Worm (Caenorhabditis elegans) whole organism, L1 larva: ENCODE measurements around the gene tctn-1.

Experiments used
- C04F5.9 ChIP-seq: sonication (generic microtip); optimal IDR thresholded peaks from 2 replicates; lab custom pipeline; 2016; ENCODE audit warnings: missing genetic modification characterization, missing compliant biosample characterization
- C16A3.4 ChIP-seq: fragments of 150-350 bp; optimal IDR thresholded peaks from 2 replicates; lab custom pipeline; 2014; ENCODE audit warnings: missing biosample characterization, missing genetic modification characterization
- F16B12.6 ChIP-seq: fragments of 150-350 bp; optimal IDR thresholded peaks from 2 replicates; lab custom pipeline; 2014; ENCODE audit warnings: missing biosample characterization, missing genetic modification characterization
- Y116A8C.19 ChIP-seq: sonication (generic microtip); optimal IDR thresholded peaks from 2 replicates; lab custom pipeline; 2016; ENCODE audit warnings: missing compliant biosample characterization, missing genetic modification characterization, borderline replicate concordance
- blmp-1 ChIP-seq: fragments of 150-350 bp; optimal IDR thresholded peaks from 2 replicates; lab custom pipeline; 2014; ENCODE audit warnings: missing biosample characterization, missing genetic modification characterization
- ceh-82 ChIP-seq, 3 experiments: fragments of 150-350 bp in 1 of 3; sonication (generic microtip) in 2 of 3; optimal IDR thresholded peaks; 2 replicates each; lab custom pipeline; 2014 to 2017; ENCODE audit warnings: missing biosample characterization in 3 of 3, missing genetic modification characterization in 3 of 3
- ceh-88 ChIP-seq: fragments of 200-800 bp; sonication (Bioruptor generic); IDR thresholded peaks from 2 replicates; pipeline ENCODE4 v1.3.6; 2022; ENCODE audit warnings: missing genetic modification characterization, missing compliant biosample characterization
- ceh-90 ChIP-seq: sonication (generic microtip); optimal IDR thresholded peaks from 2 replicates; lab custom pipeline; 2016; ENCODE audit warnings: missing genetic modification characterization, missing compliant biosample characterization
- ces-1 ChIP-seq: fragments of 150-350 bp; optimal IDR thresholded peaks from 2 replicates; lab custom pipeline; 2014; ENCODE audit warnings: missing biosample characterization, missing genetic modification reagents, missing genetic modification characterization
- dpl-1 ChIP-seq, 3 experiments: fragments of 150-350 bp in 2 of 3; sonication (generic microtip) in 1 of 3; optimal IDR thresholded peaks; 2 replicates each; lab custom pipeline; 2014 to 2017; ENCODE audit warnings: missing biosample characterization in 3 of 3, missing genetic modification characterization in 3 of 3, missing genetic modification reagents in 3 of 3
- dsc-1 ChIP-seq: sonication (generic microtip); optimal IDR thresholded peaks from 2 replicates; lab custom pipeline; 2016; ENCODE audit warnings: mild to moderate bottlenecking, missing genetic modification characterization, missing compliant biosample characterization
- efl-1 ChIP-seq, 4 experiments: fragments of 150-350 bp; optimal IDR thresholded peaks in 3 of 4; peaks in 1 of 4; 1 replicate in 1 of 4; 2 replicates in 3 of 4; lab custom pipeline; 2014; ENCODE audit warnings: missing biosample characterization in 2 of 4, missing genetic modification characterization in 2 of 4, missing genetic modification reagents in 2 of 4
- efl-3 ChIP-seq: fragments of 200-800 bp; sonication (Bioruptor generic); optimal IDR thresholded peaks from 2 replicates; lab custom pipeline; 2018; ENCODE audit warnings: mild to moderate bottlenecking, missing genetic modification characterization, missing compliant biosample characterization
- egl-13 ChIP-seq: sonication (generic microtip); optimal IDR thresholded peaks from 2 replicates; lab custom pipeline; 2016; ENCODE audit warnings: missing genotype, missing genetic modification reagents, missing genetic modification characterization, missing compliant biosample characterization
- egl-27 ChIP-seq, 2 experiments: fragments of 150-350 bp in 1 of 2; sonication (generic microtip); optimal IDR thresholded peaks; 3 replicates each; lab custom pipeline; 2017 to 2018; ENCODE audit warnings: missing biosample characterization in 2 of 2, missing genetic modification characterization in 2 of 2, missing genetic modification reagents in 2 of 2
- elt-2 ChIP-seq: sonication (generic microtip); optimal IDR thresholded peaks from 2 replicates; lab custom pipeline; 2016; ENCODE audit warnings: missing genetic modification characterization, mild to moderate bottlenecking, inconsistent platforms, missing compliant biosample characterization, missing genetic modification reagents
- ets-5 ChIP-seq: fragments of 200-800 bp; sonication (Bioruptor generic); IDR thresholded peaks from 2 replicates; pipeline ENCODE4 v1.3.6; 2022; ENCODE audit warnings: missing genetic modification characterization, missing compliant biosample characterization
- fkh-10 ChIP-seq: sonication (generic microtip); optimal IDR thresholded peaks from 2 replicates; lab custom pipeline; 2017; ENCODE audit warnings: missing biosample characterization, missing genetic modification reagents, missing genetic modification characterization
- fkh-4 ChIP-seq: sonication (generic microtip); optimal IDR thresholded peaks from 2 replicates; lab custom pipeline; 2016; ENCODE audit warnings: missing compliant biosample characterization, missing genetic modification characterization, borderline replicate concordance
- grh-1 ChIP-seq: fragments of 200-800 bp; sonication (Bioruptor generic); IDR thresholded peaks from 2 replicates; pipeline ENCODE4 v1.3.6; 2022; ENCODE audit warnings: missing genetic modification reagents, missing genetic modification characterization, missing compliant biosample characterization
- hlh-17 ChIP-seq: fragments of 200-800 bp; sonication (Bioruptor generic); optimal IDR thresholded peaks from 2 replicates; lab custom pipeline; 2018; ENCODE audit warnings: missing genetic modification characterization, mild to moderate bottlenecking, missing compliant biosample characterization, moderate library complexity, borderline replicate concordance
- hpl-2 ChIP-seq: fragments of 150-350 bp; optimal IDR thresholded peaks from 2 replicates; lab custom pipeline; 2014; ENCODE audit warnings: missing biosample characterization, missing genetic modification reagents, missing genetic modification characterization
- irx-1 ChIP-seq: sonication (generic microtip); optimal IDR thresholded peaks from 2 replicates; lab custom pipeline; 2016; ENCODE audit warnings: missing genetic modification characterization, missing compliant biosample characterization
- jun-1 ChIP-seq: fragments of 150-350 bp; optimal IDR thresholded peaks from 2 replicates; lab custom pipeline; 2014; ENCODE audit warnings: missing biosample characterization, missing genetic modification reagents, missing genetic modification characterization
- lin-13 ChIP-seq: fragments of 150-350 bp; optimal IDR thresholded peaks from 2 replicates; lab custom pipeline; 2014; ENCODE audit warnings: missing biosample characterization, missing genetic modification reagents, missing genetic modification characterization
- lin-14 ChIP-seq: fragments of 200-800 bp; sonication (Bioruptor generic); optimal IDR thresholded peaks from 2 replicates; lab custom pipeline; 2018; ENCODE audit warnings: mild to moderate bottlenecking, missing genetic modification characterization, moderate library complexity, missing compliant biosample characterization
- lin-35 ChIP-seq, 2 experiments: fragments of 150-350 bp; optimal IDR thresholded peaks; 2 replicates each; lab custom pipeline; 2014; ENCODE audit warnings: missing biosample characterization in 2 of 2, missing genetic modification characterization in 2 of 2, missing genetic modification reagents in 2 of 2
- lin-39 ChIP-seq: fragments of 150-350 bp; optimal IDR thresholded peaks from 2 replicates; lab custom pipeline; 2014; ENCODE audit warnings: missing biosample characterization, missing genetic modification reagents, missing genetic modification characterization
- lsy-2 ChIP-seq, 2 experiments: fragments of 150-350 bp; optimal IDR thresholded peaks; 2 replicates each; lab custom pipeline; 2014; ENCODE audit warnings: missing biosample characterization in 2 of 2, missing genetic modification characterization in 2 of 2
- mdl-1 ChIP-seq, 2 experiments: fragments of 150-350 bp; optimal IDR thresholded peaks; 2 replicates each; lab custom pipeline; 2014 to 2017; ENCODE audit warnings: missing biosample characterization in 2 of 2, missing genetic modification characterization in 2 of 2, inconsistent platforms in 1 of 2
- mef-2 ChIP-seq: fragments of 150-350 bp; optimal IDR thresholded peaks from 2 replicates; lab custom pipeline; 2014; ENCODE audit warnings: missing biosample characterization, missing genetic modification characterization
- nhr-11 ChIP-seq: fragments of 150-350 bp; optimal IDR thresholded peaks from 2 replicates; lab custom pipeline; 2014; ENCODE audit warnings: missing biosample characterization, missing genetic modification characterization
- nhr-12 ChIP-seq: sonication (generic microtip); optimal IDR thresholded peaks from 2 replicates; lab custom pipeline; 2017; ENCODE audit warnings: missing biosample characterization, missing genetic modification characterization
- nhr-19 ChIP-seq: fragments of 200-800 bp; sonication (Bioruptor generic); conservative IDR thresholded peaks from 2 replicates; pipeline ENCODE4 v1.3.6; 2022; ENCODE audit warnings: missing genetic modification characterization, missing compliant biosample characterization
- nhr-20 ChIP-seq: sonication (generic microtip); optimal IDR thresholded peaks from 2 replicates; lab custom pipeline; 2016; ENCODE audit warnings: mild to moderate bottlenecking, missing genetic modification characterization, missing compliant biosample characterization
- nhr-237 ChIP-seq: fragments of 150-350 bp; optimal IDR thresholded peaks from 2 replicates; lab custom pipeline; 2014; ENCODE audit warnings: missing biosample characterization, missing genetic modification characterization
- nhr-28 ChIP-seq: fragments of 150-350 bp; optimal IDR thresholded peaks from 2 replicates; lab custom pipeline; 2014; ENCODE audit warnings: missing biosample characterization, missing genetic modification characterization
- nhr-47 ChIP-seq: sonication (generic microtip); optimal IDR thresholded peaks from 2 replicates; lab custom pipeline; 2016; ENCODE audit warnings: mild to moderate bottlenecking, missing genetic modification characterization, moderate library complexity, missing compliant biosample characterization
- nhr-76 ChIP-seq: sonication (generic microtip); optimal IDR thresholded peaks from 2 replicates; lab custom pipeline; 2017; ENCODE audit warnings: missing biosample characterization, missing genetic modification characterization
- nhr-77 ChIP-seq: fragments of 150-350 bp; optimal IDR thresholded peaks from 2 replicates; lab custom pipeline; 2014; ENCODE audit warnings: missing biosample characterization, missing genetic modification characterization
- nhr-84 ChIP-seq: sonication (generic microtip); optimal IDR thresholded peaks from 2 replicates; lab custom pipeline; 2017; ENCODE audit warnings: missing biosample characterization, missing genetic modification characterization
- pag-3 ChIP-seq: sonication (generic microtip); optimal IDR thresholded peaks from 2 replicates; lab custom pipeline; 2017; ENCODE audit warnings: missing genetic modification characterization, mild to moderate bottlenecking, missing compliant biosample characterization, antibody characterized with exemption, borderline replicate concordance; ENCODE audit not compliant: insufficient read depth
- pqm-1 ChIP-seq: sonication (generic microtip); optimal IDR thresholded peaks from 3 replicates; lab custom pipeline; 2017; ENCODE audit warnings: missing biosample characterization, missing genetic modification characterization
- rnt-1 ChIP-seq: sonication (generic microtip); optimal IDR thresholded peaks from 2 replicates; lab custom pipeline; 2016; ENCODE audit warnings: mild to moderate bottlenecking, missing genetic modification characterization, moderate library complexity, missing compliant biosample characterization
- skn-1 ChIP-seq: fragments of 150-350 bp; optimal IDR thresholded peaks from 2 replicates; lab custom pipeline; 2014; ENCODE audit warnings: missing biosample characterization, missing genetic modification characterization
- snpc-4 ChIP-seq: fragments of 150-350 bp; optimal IDR thresholded peaks from 2 replicates; lab custom pipeline; 2014; ENCODE audit warnings: missing biosample characterization, missing genetic modification characterization
- sox-4 ChIP-seq: sonication (generic microtip); optimal IDR thresholded peaks from 2 replicates; lab custom pipeline; 2016; ENCODE audit warnings: missing genetic modification characterization, missing compliant biosample characterization
- sptf-1 ChIP-seq: fragments of 150-350 bp; optimal IDR thresholded peaks from 2 replicates; lab custom pipeline; 2014; ENCODE audit warnings: missing biosample characterization, missing genetic modification characterization
- tbx-2 ChIP-seq: sonication (generic microtip); optimal IDR thresholded peaks from 2 replicates; lab custom pipeline; 2016; ENCODE audit warnings: missing genetic modification characterization, missing compliant biosample characterization
- tlp-1 ChIP-seq: fragments of 150-350 bp; optimal IDR thresholded peaks from 2 replicates; lab custom pipeline; 2014; ENCODE audit warnings: missing biosample characterization, missing genetic modification characterization
- unc-62 ChIP-seq: fragments of 150-350 bp; optimal IDR thresholded peaks from 2 replicates; lab custom pipeline; 2014; ENCODE audit warnings: missing biosample characterization, missing genetic modification reagents, missing genetic modification characterization
- ztf-11 ChIP-seq, 2 experiments: sonication (generic microtip); optimal IDR thresholded peaks; 2 replicates each; lab custom pipeline; 2016 to 2017; ENCODE audit warnings: missing genetic modification characterization in 2 of 2, missing biosample characterization in 1 of 2, missing compliant biosample characterization in 1 of 2
- ztf-4 ChIP-seq: fragments of 150-350 bp; optimal IDR thresholded peaks from 2 replicates; lab custom pipeline; 2014; ENCODE audit warnings: missing biosample characterization, missing genetic modification characterization

Gene tctn-1

ce11 chrIV:4788332-4788731 lies 40.7 kb upstream of the tctn-1 start, which contains the start of gene nhr-104 (continued):
- no peak for TF ChIP-seq pqm-1 (tag; lab: Kevin White, UChicago)
- TF ChIP-seq lsy-2 (tag; optimal IDR thresholded peaks at IDR 0.05; lab: Kevin White, UChicago): peak; percentile 30 to 63
- no peak for TF ChIP-seq hlh-17
- TF ChIP-seq ceh-90 (tag; lab: Kevin White, UChicago): no peak
- no peak for TF ChIP-seq nhr-11
- TF ChIP-seq lin-39 (tag; lab: Kevin White, UChicago): no peak
- no peak for TF ChIP-seq lin-14 (GFP tag; lab: Kevin White, UChicago)
- TF ChIP-seq dpl-1 (GFP tag; optimal IDR thresholded peaks at IDR 0.05; lab: Kevin White, UChicago): peak in 1 of 3 experiments; percentile 42
- TF ChIP-seq nhr-237 (tag; lab: Kevin White, UChicago): peak; percentile 8
- no peak for TF ChIP-seq irx-1 (tag; lab: Kevin White, UChicago)
- TF ChIP-seq rnt-1 (tag; lab: Kevin White, UChicago): no peak
- peak; percentile 96 for TF ChIP-seq skn-1 (tag; lab: Kevin White, UChicago)
- TF ChIP-seq nhr-47 (tag; lab: Kevin White, UChicago): no peak
- no peak for TF ChIP-seq Y116A8C.19
- peak; percentile 37 for TF ChIP-seq C16A3.4 (tag; lab: Kevin White, UChicago)
- TF ChIP-seq ztf-4 (tag; lab: Kevin White, UChicago): no peak
- TF ChIP-seq C04F5.9: no peak
- TF ChIP-seq nhr-12 (tag; lab: Kevin White, UChicago): no peak
- peak; percentile 45 for TF ChIP-seq elt-2 (tag; lab: Kevin White, UChicago)
- no peak for TF ChIP-seq egl-27 (tag; optimal IDR thresholded peaks at IDR 0.05; lab: Kevin White, UChicago)
- peak; percentile 47 for TF ChIP-seq pag-3 (tag; lab: Kevin White, UChicago)
- TF ChIP-seq mdl-1 (tag; optimal IDR thresholded peaks at IDR 0.05; lab: Kevin White, UChicago): peak in 1 of 2 experiments; percentile 13
- no peak for TF ChIP-seq fkh-4 (tag; lab: Kevin White, UChicago)
- peak; percentile 28 for TF ChIP-seq jun-1
- peak; percentile 15 for TF ChIP-seq nhr-77
- peak; percentile 65 for TF ChIP-seq nhr-20 (tag; lab: Kevin White, UChicago)
- TF ChIP-seq nhr-84 (tag; lab: Kevin White, UChicago): no peak
- no peak for TF ChIP-seq sox-4 (tag; lab: Kevin White, UChicago)
- TF ChIP-seq efl-1 (optimal IDR thresholded peaks at IDR 0.05; lab: Kevin White, UChicago): peak; percentile 20 to 49
- TF ChIP-seq efl-1 (GFP tag; optimal IDR thresholded peaks at IDR 0.05 in 1 of 2; lab: Kevin White, UChicago): peak in 1 of 2 experiments; percentile 3
- no peak for TF ChIP-seq lin-13
- TF ChIP-seq lin-35 (GFP tag; optimal IDR thresholded peaks at IDR 0.05; lab: Kevin White, UChicago): peak in 1 of 2 experiments; percentile 74
- peak; percentile 87 for TF ChIP-seq grh-1
- no peak for TF ChIP-seq ceh-88
- TF ChIP-seq unc-62: no peak
- no peak for TF ChIP-seq tlp-1 (tag; lab: Kevin White, UChicago)
- TF ChIP-seq blmp-1 (tag; lab: Kevin White, UChicago): peak; percentile 31
- no peak for TF ChIP-seq mef-2 (tag; lab: Kevin White, UChicago)
- no peak for TF ChIP-seq hpl-2 (GFP tag; lab: Kevin White, UChicago)
- no peak for TF ChIP-seq ztf-11 (tag; optimal IDR thresholded peaks at IDR 0.05; lab: Kevin White, UChicago)
- TF ChIP-seq tbx-2 (tag; lab: Kevin White, UChicago): peak; percentile 30
- TF ChIP-seq dsc-1 (tag; lab: Kevin White, UChicago): no peak
- no peak for TF ChIP-seq nhr-76 (tag; lab: Kevin White, UChicago)
- no peak for TF ChIP-seq ets-5
- TF ChIP-seq nhr-28 (tag; lab: Kevin White, UChicago): no peak
- no peak for TF ChIP-seq egl-13
- TF ChIP-seq fkh-10: no peak
- TF ChIP-seq ces-1 (GFP tag; lab: Kevin White, UChicago): no peak
- no peak for TF ChIP-seq efl-3 (GFP tag; lab: Kevin White, UChicago)
- no peak for TF ChIP-seq snpc-4 (tag; lab: Kevin White, UChicago)
- TF ChIP-seq F16B12.6 (tag; lab: Kevin White, UChicago): no peak
- peak in 1 of 3 experiments; percentile 7 for TF ChIP-seq ceh-82 (tag; optimal IDR thresholded peaks at IDR 0.05; lab: Kevin White, UChicago)
- TF ChIP-seq sptf-1: no peak
- no peak; the same call in 1 of the 2 replicates for TF ChIP-seq nhr-19
